Worm (Caenorhabditis elegans): ENCODE results near the gene C06A6.2.

DNA sequence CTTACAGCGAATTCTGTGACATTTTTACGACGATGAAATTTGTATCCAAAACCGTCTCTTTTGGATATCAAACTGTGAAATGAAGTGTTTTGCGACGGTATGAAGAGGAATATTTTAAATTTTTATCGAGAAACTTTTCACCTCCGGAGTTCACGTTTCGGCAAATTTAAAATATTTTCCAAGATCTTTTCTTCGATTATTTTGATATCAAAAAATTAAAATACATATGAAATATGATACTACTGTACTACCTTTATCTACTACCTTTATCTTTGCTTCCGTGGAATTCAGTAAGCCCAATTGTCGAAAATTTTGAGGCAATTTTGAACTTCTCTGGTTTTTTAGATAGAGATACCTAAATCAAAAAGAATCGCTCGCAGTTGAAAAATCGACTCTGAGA lies 31.4 kb downstream of the C06A6.2 start, which contains the start of gene kin-26:
- TF ChIP-seq nhr-11 (tag; optimal IDR thresholded peaks at IDR 0.05) (no peak), pqm-1 (tag; optimal IDR thresholded peaks at IDR 0.05) (no peak), T23F11.4 (GFP tag; optimal IDR thresholded peaks at IDR 0.05) (no peak), F13H6.1 (tag; optimal IDR thresholded peaks at IDR 0.05) (no peak), madf-2 (tag; optimal IDR thresholded peaks at IDR 0.05) (no peak)

All from whole organism, late embryonic.